Fruit fly (Drosophila melanogaster) whole organism, embryonic: Measurements from ENCODE around the gene CG15818.

Source experiments
- CG17829 ChIP-seq: fragments of 200-800 bp; optimal IDR thresholded peaks from 2 replicates; lab custom pipeline; 2019; ENCODE audit warnings: missing biosample characterization, mild to moderate bottlenecking, missing genetic modification characterization, moderate library complexity
- CG6765 ChIP-seq: fragments of 200-800 bp; sonication (Bioruptor generic); optimal IDR thresholded peaks from 3 replicates; lab custom pipeline; 2017; ENCODE audit warnings: missing biosample characterization, mild to moderate bottlenecking, missing genetic modification characterization
- Med ChIP-seq: fragments of 200-800 bp; sonication (Bioruptor generic); peaks from one replicate; lab custom pipeline; 2016; ENCODE audit warnings: missing biosample characterization, missing genetic modification characterization, mild to moderate bottlenecking, inconsistent platforms, moderate library complexity
- pzg ChIP-seq: fragments of 200-800 bp; sonication (Bioruptor generic); optimal IDR thresholded peaks from 3 replicates; lab custom pipeline; 2018; ENCODE audit warnings: missing biosample characterization, mild to moderate bottlenecking, missing genetic modification characterization, moderate library complexity

dm6 chr2L:7450966-7451365 lies 40.3 kb downstream of the CG15818 start, which contains the start of gene santa-maria:
- TF ChIP-seq pzg (no peak), CG6765 (no peak), CG17829 (tag; lab: Kevin White, UChicago) (no peak), Med (GFP tag; lab: Kevin White, UChicago) (no peak)
